Fruit fly (Drosophila melanogaster) whole organism, embryonic: ENCODE results near the gene sick.

Experiments used
- Atf3 ChIP-seq: fragments of 200-800 bp; sonication (Bioruptor generic); optimal IDR thresholded peaks from 3 replicates; lab custom pipeline; 2016; ENCODE audit warnings: missing biosample characterization, missing genetic modification characterization
- B-H2 ChIP-seq: fragments of 200-800 bp; sonication (Bioruptor generic); optimal IDR thresholded peaks from 2 replicates; lab custom pipeline; 2018; ENCODE audit warnings: missing biosample characterization, mild to moderate bottlenecking, missing genetic modification characterization
- CG10431 ChIP-seq: fragments of 200-800 bp; sonication (Bioruptor generic); optimal IDR thresholded peaks from 3 replicates; lab custom pipeline; 2018; ENCODE audit warnings: missing biosample characterization, mild to moderate bottlenecking, missing genetic modification characterization
- CG11093 ChIP-seq: fragments of 200-800 bp; sonication (Bioruptor generic); IDR thresholded peaks from 3 replicates; pipeline ENCODE4 v1.3.6; 2022; ENCODE audit warnings: missing biosample characterization, missing genetic modification characterization
- CG11723 ChIP-seq: fragments of 200-800 bp; sonication (Bioruptor generic); optimal IDR thresholded peaks from 2 replicates; lab custom pipeline; 2017; ENCODE audit warnings: missing biosample characterization, mild to moderate bottlenecking, missing genetic modification characterization
- CG12219 ChIP-seq: fragments of 200-800 bp; sonication (Bioruptor generic); optimal IDR thresholded peaks from 3 replicates; lab custom pipeline; 2018; ENCODE audit warnings: missing biosample characterization, mild to moderate bottlenecking, missing genetic modification characterization
- CG12942 ChIP-seq: fragments of 200-800 bp; sonication (Bioruptor generic); optimal IDR thresholded peaks from 3 replicates; lab custom pipeline; 2016; ENCODE audit warnings: missing biosample characterization, missing genetic modification characterization
- CG13624 ChIP-seq: fragments of 200-800 bp; sonication (Bioruptor generic); optimal IDR thresholded peaks from 2 replicates; lab custom pipeline; 2016; ENCODE audit warnings: missing biosample characterization, missing genetic modification characterization
- CG17802 ChIP-seq: fragments of 200-800 bp; sonication (Bioruptor generic); optimal IDR thresholded peaks from 2 replicates; lab custom pipeline; 2018; ENCODE audit warnings: missing biosample characterization, mild to moderate bottlenecking, missing genetic modification characterization, moderate library complexity
- CG1792 ChIP-seq: fragments of 200-800 bp; sonication (Bioruptor generic); optimal IDR thresholded peaks from 2 replicates; lab custom pipeline; 2016; ENCODE audit warnings: missing biosample characterization, missing genetic modification characterization
- CG31388 ChIP-seq: fragments of 200-800 bp; sonication (Bioruptor generic); optimal IDR thresholded peaks from 2 replicates; lab custom pipeline; 2016; ENCODE audit warnings: missing biosample characterization, missing genetic modification characterization
- CG31441 ChIP-seq: fragments of 200-800 bp; sonication (Bioruptor generic); IDR thresholded peaks from 2 replicates; pipeline ENCODE4 v1.3.6; 2022; ENCODE audit warnings: missing biosample characterization, missing genetic modification characterization
- CG3163 ChIP-seq: fragments of 200-800 bp; sonication (Bioruptor generic); optimal IDR thresholded peaks from 3 replicates; lab custom pipeline; 2016; ENCODE audit warnings: missing biosample characterization, missing genetic modification characterization
- CG32767 ChIP-seq: fragments of 200-800 bp; sonication (Bioruptor generic); IDR thresholded peaks from 2 replicates; pipeline ENCODE4 v1.3.6; 2022; ENCODE audit warnings: missing biosample characterization, missing genetic modification characterization
- CG33557 ChIP-seq: fragments of 200-800 bp; sonication (Bioruptor generic); optimal IDR thresholded peaks from 2 replicates; lab custom pipeline; 2019; ENCODE audit warnings: missing biosample characterization, mild to moderate bottlenecking, missing genetic modification characterization, moderate library complexity
- CG3407 ChIP-seq: fragments of 200-800 bp; sonication (Bioruptor generic); optimal IDR thresholded peaks from 2 replicates; lab custom pipeline; 2018; ENCODE audit warnings: missing biosample characterization, mild to moderate bottlenecking, missing genetic modification characterization
- CG4617 ChIP-seq: fragments of 200-800 bp; sonication (Bioruptor generic); optimal IDR thresholded peaks from 3 replicates; lab custom pipeline; 2016; ENCODE audit warnings: missing biosample characterization, missing genetic modification characterization, borderline replicate concordance
- CG4730 ChIP-seq: fragments of 200-800 bp; sonication (Bioruptor generic); IDR thresholded peaks from 2 replicates; pipeline ENCODE4 v1.3.6; 2022; ENCODE audit warnings: missing biosample characterization, missing genetic modification characterization
- CG6254 ChIP-seq: fragments of 200-800 bp; sonication (Bioruptor generic); optimal IDR thresholded peaks from 3 replicates; lab custom pipeline; 2017; ENCODE audit warnings: mild to moderate bottlenecking, missing biosample characterization, missing genetic modification reagents, missing genetic modification characterization
- CG8924 ChIP-seq: fragments of 200-800 bp; optimal IDR thresholded peaks from 3 replicates; lab custom pipeline; 2019; ENCODE audit warnings: missing biosample characterization, mild to moderate bottlenecking, missing genetic modification characterization, moderate library complexity
- CG9817 ChIP-seq: fragments of 200-800 bp; sonication (Bioruptor generic); optimal IDR thresholded peaks from 2 replicates; lab custom pipeline; 2018; ENCODE audit warnings: missing biosample characterization, mild to moderate bottlenecking, missing genetic modification characterization, moderate library complexity
- CkIIα-i1 ChIP-seq: fragments of 200-800 bp; sonication (Bioruptor generic); IDR thresholded peaks from 2 replicates; pipeline ENCODE4 v1.3.6; 2022; ENCODE audit warnings: missing biosample characterization, missing genetic modification characterization
- CrebB ChIP-seq: fragments of 200-800 bp; sonication (Bioruptor generic); optimal IDR thresholded peaks from 3 replicates; lab custom pipeline; 2018; ENCODE audit warnings: missing biosample characterization, mild to moderate bottlenecking, missing genetic modification characterization
- D19A ChIP-seq: fragments of 200-800 bp; optimal IDR thresholded peaks from 3 replicates; lab custom pipeline; 2019; ENCODE audit warnings: missing biosample characterization, mild to moderate bottlenecking, missing genetic modification characterization, moderate library complexity
- Dbx ChIP-seq: fragments of 200-800 bp; sonication (Bioruptor generic); IDR thresholded peaks from 3 replicates; pipeline ENCODE4 v1.3.6; 2022; ENCODE audit warnings: missing biosample characterization, missing genetic modification characterization
- HLHmδ ChIP-seq: fragments of 200-800 bp; sonication (Bioruptor generic); optimal IDR thresholded peaks from 2 replicates; lab custom pipeline; 2018; ENCODE audit warnings: missing biosample characterization, mild to moderate bottlenecking, missing genetic modification characterization, moderate library complexity
- Lim3 ChIP-seq: fragments of 200-800 bp; sonication (Bioruptor generic); IDR thresholded peaks from 2 replicates; pipeline ENCODE4 v1.3.6; 2022; ENCODE audit warnings: missing biosample characterization, missing genetic modification characterization
- Mrtf ChIP-seq: fragments of 200-800 bp; sonication (Bioruptor generic); IDR thresholded peaks from 3 replicates; pipeline ENCODE4 v1.3.6; 2022; ENCODE audit warnings: missing biosample characterization, missing genetic modification characterization
- Scr ChIP-seq: fragments of 200-800 bp; sonication (Bioruptor generic); IDR thresholded peaks from 2 replicates; pipeline ENCODE4 v1.3.6; 2022; ENCODE audit warnings: missing biosample characterization, missing genetic modification characterization; ENCODE audit not compliant: partially characterized antibody
- Stat92E ChIP-seq, 3 experiments: fragments of >200 bp in 2 of 3; fragments of 200-800 bp in 1 of 3; sonication (Bioruptor generic) in 1 of 3; optimal IDR thresholded peaks; 2 replicates each; lab custom pipeline; 2017 to 2019; ENCODE audit warnings: missing biosample characterization in 3 of 3, missing genetic modification characterization in 3 of 3, mild to moderate bottlenecking in 1 of 3, moderate library complexity in 1 of 3
- TFAM ChIP-seq: fragments of 200-800 bp; sonication (Bioruptor generic); optimal IDR thresholded peaks from 2 replicates; lab custom pipeline; 2017; ENCODE audit warnings: missing biosample characterization, missing genetic modification characterization, inconsistent platforms
- Usf ChIP-seq: fragments of 200-800 bp; sonication (Bioruptor generic); optimal IDR thresholded peaks from 2 replicates; lab custom pipeline; 2017; ENCODE audit warnings: missing genotype, missing biosample characterization, missing genetic modification characterization
- Vsx1 ChIP-seq: fragments of 200-800 bp; sonication (Bioruptor generic); optimal IDR thresholded peaks from 2 replicates; lab custom pipeline; 2017; ENCODE audit warnings: missing biosample characterization, mild to moderate bottlenecking, missing genetic modification characterization, missing genetic modification reagents
- amos ChIP-seq: fragments of 200-800 bp; sonication (Bioruptor generic); IDR thresholded peaks from 2 replicates; pipeline ENCODE4 v1.3.6; 2022; ENCODE audit warnings: missing biosample characterization, missing genetic modification characterization; ENCODE audit not compliant: partially characterized antibody
- bowl ChIP-seq: fragments of 200-800 bp; sonication (Bioruptor generic); IDR thresholded peaks from 2 replicates; pipeline ENCODE4 v1.3.6; 2022; ENCODE audit warnings: missing biosample characterization, missing genetic modification characterization
- chinmo ChIP-seq: fragments of 200-800 bp; sonication (Bioruptor generic); IDR thresholded peaks from 4 replicates; pipeline ENCODE4 v1.3.6; 2022; ENCODE audit warnings: missing biosample characterization, missing genetic modification characterization; ENCODE audit not compliant: partially characterized antibody
- dm ChIP-seq: fragments of 200-800 bp; sonication (Bioruptor generic); optimal IDR thresholded peaks from 3 replicates; lab custom pipeline; 2016; ENCODE audit warnings: missing biosample characterization, missing genetic modification characterization
- fru ChIP-seq: fragments of >200 bp; optimal IDR thresholded peaks from 2 replicates; lab custom pipeline; 2017
- ham ChIP-seq: fragments of 200-800 bp; sonication (Bioruptor generic); IDR thresholded peaks from 2 replicates; pipeline ENCODE4 v1.3.6; 2022; ENCODE audit warnings: missing biosample characterization, missing genetic modification characterization
- her ChIP-seq: fragments of 200-800 bp; sonication (Bioruptor generic); optimal IDR thresholded peaks from 2 replicates; lab custom pipeline; 2016; ENCODE audit warnings: missing biosample characterization, missing genetic modification characterization
- hkb ChIP-seq, 2 experiments: fragments of 200-800 bp in 1 of 2; fragments of >200 bp in 1 of 2; sonication (Bioruptor generic) in 1 of 2; IDR thresholded peaks in 1 of 2; optimal IDR thresholded peaks in 1 of 2; 2 replicates each; pipeline versions ENCODE4 v1.3.6 to Lab custom; 2017 to 2022; ENCODE audit warnings: missing biosample characterization in 1 of 2, missing genetic modification characterization in 1 of 2
- mld ChIP-seq: fragments of 200-800 bp; sonication (Bioruptor generic); IDR thresholded peaks from 3 replicates; pipeline ENCODE4 v1.3.6; 2022; ENCODE audit warnings: missing biosample characterization, missing genetic modification characterization; ENCODE audit not compliant: partially characterized antibody
- peb ChIP-seq: fragments of 200-800 bp; sonication (Bioruptor generic); IDR thresholded peaks from 2 replicates; pipeline ENCODE4 v1.3.6; 2022; ENCODE audit warnings: missing biosample characterization, missing genetic modification characterization
- pita ChIP-seq: fragments of 200-800 bp; sonication (Bioruptor generic); optimal IDR thresholded peaks from 2 replicates; lab custom pipeline; 2017; ENCODE audit warnings: missing biosample characterization, mild to moderate bottlenecking, missing genetic modification characterization
- sens ChIP-seq: fragments of 200-800 bp; sonication (Bioruptor generic); peaks from one replicate; lab custom pipeline; 2016; ENCODE audit warnings: missing biosample characterization, missing genetic modification characterization
- sim ChIP-seq: fragments of 200-800 bp; sonication (Bioruptor generic); IDR thresholded peaks from 2 replicates; pipeline ENCODE4 v1.3.6; 2022; ENCODE audit warnings: missing biosample characterization, missing genetic modification characterization
- sima ChIP-seq: fragments of 200-800 bp; sonication (Bioruptor generic); optimal IDR thresholded peaks from 2 replicates; lab custom pipeline; 2016; ENCODE audit warnings: missing biosample characterization, missing genetic modification characterization
- sna ChIP-seq: fragments of 200-800 bp; sonication (Bioruptor generic); IDR thresholded peaks from 2 replicates; pipeline ENCODE4 v1.3.6; 2022; ENCODE audit warnings: missing biosample characterization, missing genetic modification characterization; ENCODE audit not compliant: partially characterized antibody
- tx ChIP-seq: fragments of 200-800 bp; sonication (Bioruptor generic); optimal IDR thresholded peaks from 2 replicates; lab custom pipeline; 2016; ENCODE audit warnings: missing biosample characterization, missing genetic modification characterization

sick gene

dm6 chr2L:19866540-19867318 is 70.6 kb downstream of the sick start (continued):
- TF ChIP-seq CG17802 (tag; lab: Kevin White, UChicago) (no peak), Usf (GFP tag; lab: Kevin White, UChicago) (peak; percentile 22), hkb (optimal IDR thresholded peaks at IDR 0.05; lab: Kevin White, UChicago) (no peak), hkb (GFP tag; IDR thresholded peaks at IDR 0.05; lab: Robert Waterston, UW) (0 out of 2 replicates have a peak, but pooled peaks have one; percentile 18), CG33557 (GFP tag; lab: Kevin White, UChicago) (no peak), Dbx (no peak), CG9817 (tag; lab: Kevin White, UChicago) (no peak), dm (GFP tag; lab: Kevin White, UChicago) (no peak), pita (GFP tag; lab: Kevin White, UChicago) (no peak), B-H2 (no peak), ham (GFP tag; lab: Robert Waterston, UW) (no peak), CrebB (tag; lab: Kevin White, UChicago) (no peak), CG11093 (GFP tag; lab: Robert Waterston, UW) (no peak), CkIIα-i1 (GFP tag; lab: Robert Waterston, UW) (no peak), CG4617 (GFP tag; lab: Kevin White, UChicago) (no peak), fru (lab: Kevin White, UChicago) (no peak), tx (GFP tag; lab: Kevin White, UChicago) (no peak), CG31441 (GFP tag; lab: Robert Waterston, UW) (peak; percentile 62), peb (GFP tag; lab: Robert Waterston, UW) (no peak; the same call in 1 of the 2 replicates), Stat92E (GFP tag; optimal IDR thresholded peaks at IDR 0.05; lab: Kevin White, UChicago) (no peak), sens (GFP tag; lab: Kevin White, UChicago) (peak; percentile 93), D19A (tag; lab: Kevin White, UChicago) (peak; percentile 61), CG32767 (GFP tag; lab: Robert Waterston, UW) (no peak), sima (GFP tag; lab: Kevin White, UChicago) (no peak), Mrtf (0 out of 3 replicates have a peak, but pooled peaks have one; percentile 13), sim (GFP tag; lab: Robert Waterston, UW) (no peak), TFAM (GFP tag; lab: Kevin White, UChicago) (no peak), Lim3 (GFP tag; lab: Robert Waterston, UW) (no peak), CG12219 (peak; percentile 13), her (GFP tag; lab: Kevin White, UChicago) (no peak), Scr (no peak), CG4730 (GFP tag; lab: Robert Waterston, UW) (no peak), CG3163 (GFP tag; lab: Kevin White, UChicago) (no peak), CG31388 (GFP tag; lab: Kevin White, UChicago) (no peak), HLHmδ (no peak), Atf3 (GFP tag; lab: Kevin White, UChicago) (no peak), mld (no peak), CG3407 (GFP tag; lab: Kevin White, UChicago) (no peak), CG8924 (tag; lab: Kevin White, UChicago) (peak; percentile 26), Vsx1 (no peak), sna (GFP tag; lab: Robert Waterston, UW) (no peak), CG13624 (GFP tag; lab: Kevin White, UChicago) (peak; percentile 7), chinmo (GFP tag; lab: Robert Waterston, UW) (no peak), CG6254 (GFP tag; lab: Kevin White, UChicago) (peak; percentile 32), CG12942 (GFP tag; lab: Kevin White, UChicago) (no peak), CG11723 (GFP tag; lab: Kevin White, UChicago) (peak; percentile 15), bowl (no peak), amos (GFP tag; lab: Robert Waterston, UW) (no peak), CG1792 (GFP tag; lab: Kevin White, UChicago) (no peak), CG10431 (GFP tag; lab: Kevin White, UChicago) (no peak)
